Fruit fly (Drosophila melanogaster): Measurements from ENCODE around the gene COX6AL2.

COX6AL2 gene

DNA sequence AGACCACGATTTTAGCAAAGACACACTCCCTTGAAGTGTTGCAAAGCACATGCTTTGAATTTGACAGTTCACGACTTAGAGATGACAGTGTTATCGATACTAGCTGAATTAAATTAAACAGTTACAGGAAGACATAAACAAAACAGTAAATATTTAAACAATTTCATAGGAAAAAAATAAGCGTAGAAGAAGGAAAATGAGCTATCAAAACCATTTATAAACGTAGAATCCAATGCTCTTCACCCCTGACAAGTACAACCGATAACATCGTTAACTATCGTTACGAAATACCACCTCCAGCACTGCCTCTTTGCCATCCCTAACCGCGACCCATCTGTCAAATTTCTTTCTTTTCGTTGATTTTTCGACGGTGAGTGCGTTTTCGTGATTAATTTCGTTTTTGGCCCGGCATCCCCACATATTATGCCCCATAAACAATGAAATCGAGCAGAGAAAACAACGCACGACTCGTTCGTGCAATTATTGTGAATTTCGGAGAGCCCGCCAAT is 15.1 kb downstream of the COX6AL2 start, which contains the start of gene RpL26 (continued):
- TF ChIP-seq CG15601 (tag; optimal IDR thresholded peaks at IDR 0.05), result peak; percentile 77
- peak; percentile 78 for TF ChIP-seq CG1602 (GFP tag; optimal IDR thresholded peaks at IDR 0.05)
- TF ChIP-seq sim (GFP tag; IDR thresholded peaks at IDR 0.05), result no peak
- peak in 1 of 3 experiments; percentile 81 for TF ChIP-seq Stat92E (GFP tag; optimal IDR thresholded peaks at IDR 0.05)
- peak; percentile 71 for TF ChIP-seq Side (GFP tag; optimal IDR thresholded peaks at IDR 0.05)
- TF ChIP-seq Atf3 (GFP tag; optimal IDR thresholded peaks at IDR 0.05), result peak; percentile 83
- peak; percentile 41 for TF ChIP-seq her (GFP tag; optimal IDR thresholded peaks at IDR 0.05)
- peak; percentile 44 for TF ChIP-seq H2.0 (GFP tag; IDR thresholded peaks at IDR 0.05)
- peak; percentile 36 for TF ChIP-seq cwo (GFP tag; optimal IDR thresholded peaks at IDR 0.05)
- peak; percentile 57 for TF ChIP-seq CG11398 (GFP tag; optimal IDR thresholded peaks at IDR 0.05)
- peak; percentile 94 to 99 for TF ChIP-seq insv (GFP tag; optimal IDR thresholded peaks at IDR 0.05)
- TF ChIP-seq phol (tag; optimal IDR thresholded peaks at IDR 0.05), result peak; percentile 80
- peak; percentile 89 for TF ChIP-seq CG30403 (GFP tag; optimal IDR thresholded peaks at IDR 0.05)
- TF ChIP-seq Eip74EF (GFP tag; optimal IDR thresholded peaks at IDR 0.05), result peak in 1 of 2 experiments; percentile 35
- TF ChIP-seq CG32767 (GFP tag; IDR thresholded peaks at IDR 0.05), result peak; percentile 22; the same call in 1 of the 2 replicates
- peak; percentile 67; the same call in 2 of the 4 replicates for TF ChIP-seq Gug (GFP tag; IDR thresholded peaks at IDR 0.05)
- TF ChIP-seq CG18262 (tag; optimal IDR thresholded peaks at IDR 0.05), result peak; percentile 60
- peak; percentile 64 for TF ChIP-seq CG18476 (GFP tag; optimal IDR thresholded peaks at IDR 0.05)
- TF ChIP-seq vnd (GFP tag; IDR thresholded peaks at IDR 0.05; ENCODE audit: partially characterized antibody), result peak; percentile 98
- no peak for TF ChIP-seq pros (GFP tag; optimal IDR thresholded peaks at IDR 0.05)
- no peak for TF ChIP-seq Hmr (GFP tag; optimal IDR thresholded peaks at IDR 0.05)
- TF ChIP-seq seq (GFP tag; IDR thresholded peaks at IDR 0.05), result no peak
- TF ChIP-seq gsb (GFP tag; IDR thresholded peaks at IDR 0.05), result no peak
- peak; percentile 91 for TF ChIP-seq CG6791 (GFP tag; IDR thresholded peaks at IDR 0.05; ENCODE audit: partially characterized antibody)
- TF ChIP-seq CG9876 (GFP tag; optimal IDR thresholded peaks at IDR 0.05), result peak; percentile 81
- peak; percentile 29 for TF ChIP-seq CG31365 (tag; optimal IDR thresholded peaks at IDR 0.05)
- peak; percentile 78 for TF ChIP-seq HmgZ (tag; optimal IDR thresholded peaks at IDR 0.05)
- no peak for TF ChIP-seq CG12071 (GFP tag; optimal IDR thresholded peaks at IDR 0.05)
- no peak for TF ChIP-seq cas (GFP tag; IDR thresholded peaks at IDR 0.05)
- TF ChIP-seq peb (GFP tag; IDR thresholded peaks at IDR 0.05), result peak; percentile 54; the same call in 1 of the 2 replicates
- no peak for TF ChIP-seq aop (GFP tag; IDR thresholded peaks at IDR 0.05)
- 0 out of 3 replicates have a peak, but pooled peaks have one; percentile 63 for TF ChIP-seq otp (GFP tag; IDR thresholded peaks at IDR 0.05)
- no peak for TF ChIP-seq Hr78 (GFP tag; optimal IDR thresholded peaks at IDR 0.05)
- TF ChIP-seq HLH3B (GFP tag; IDR thresholded peaks at IDR 0.05), result 0 out of 2 replicates have a peak, but pooled peaks have one; percentile 36
- TF ChIP-seq rib (GFP tag; IDR thresholded peaks at IDR 0.05), result no peak
- TF ChIP-seq Nf-YA (GFP tag; IDR thresholded peaks at IDR 0.05), result 0 out of 2 replicates have a peak, but pooled peaks have one; percentile 12
- TF ChIP-seq Atf-2 (GFP tag; optimal IDR thresholded peaks at IDR 0.05), result peak; percentile 73
- peak; percentile 57 for TF ChIP-seq tap (tag; optimal IDR thresholded peaks at IDR 0.05)
- TF ChIP-seq CG10209 (GFP tag; optimal IDR thresholded peaks at IDR 0.05), result peak; percentile 70
- TF ChIP-seq mirr (GFP tag; optimal IDR thresholded peaks at IDR 0.05), result no peak
- peak; percentile 47 for TF ChIP-seq CG9797 (GFP tag; optimal IDR thresholded peaks at IDR 0.05)
- TF ChIP-seq CG30020 (tag; optimal IDR thresholded peaks at IDR 0.05), result peak; percentile 77
- TF ChIP-seq zen2 (GFP tag; IDR thresholded peaks at IDR 0.05; ENCODE audit: partially characterized antibody), result peak; percentile 96
- no peak for TF ChIP-seq Dfd (GFP tag; optimal IDR thresholded peaks at IDR 0.05)
- TF ChIP-seq CG2202 (tag; optimal IDR thresholded peaks at IDR 0.05), result peak; percentile 56
- 0 out of 2 replicates have a peak, but pooled peaks have one; percentile 19 for TF ChIP-seq Ada2b (GFP tag; IDR thresholded peaks at IDR 0.05)
- TF ChIP-seq CG4617 (GFP tag; optimal IDR thresholded peaks at IDR 0.05; ENCODE audit: borderline replicate concordance), result peak; percentile 55
- TF ChIP-seq CG14014 (GFP tag; IDR thresholded peaks at IDR 0.05), result peak; percentile 46; the same call in 1 of the 2 replicates
- TF ChIP-seq Sin3A (optimal IDR thresholded peaks at IDR 0.05), result peak; percentile 95

Measured in whole organism, embryonic.